Fruit fly (Drosophila melanogaster) whole organism, wandering third instar larva: ENCODE measurements around the gene shd.

Experiments used
- Abd-B ChIP-seq: fragments of >200 bp; optimal IDR thresholded peaks from 2 replicates; lab custom pipeline; 2017; ENCODE audit warnings: missing biosample characterization, missing genetic modification characterization
- CG32264 ChIP-seq: fragments of 200-800 bp; sonication (Bioruptor generic); optimal IDR thresholded peaks from 2 replicates; lab custom pipeline; 2016; ENCODE audit warnings: missing biosample characterization, missing genetic modification characterization
- CG9705 ChIP-seq: fragments of 200-800 bp; sonication (Bioruptor generic); optimal IDR thresholded peaks from 2 replicates; lab custom pipeline; 2018; ENCODE audit warnings: missing biosample characterization, mild to moderate bottlenecking, missing genetic modification characterization
- CrebA ChIP-seq: fragments of 200-800 bp; sonication (Bioruptor generic); optimal IDR thresholded peaks from 2 replicates; lab custom pipeline; 2016; ENCODE audit warnings: missing biosample characterization, mild to moderate bottlenecking, missing genetic modification characterization, borderline replicate concordance
- Dfd ChIP-seq: fragments of >200 bp; optimal IDR thresholded peaks from 2 replicates; lab custom pipeline; 2017; ENCODE audit warnings: missing biosample characterization, missing genetic modification characterization
- Dif ChIP-seq: fragments of 200-275, 200-300 bp; sonication (Bioruptor generic); optimal IDR thresholded peaks from 2 replicates; lab custom pipeline; 2018; ENCODE audit warnings: missing biosample characterization, missing genetic modification characterization; ENCODE audit not compliant: partially characterized antibody
- GATAd ChIP-seq: sonication (Bioruptor generic); optimal IDR thresholded peaks from 2 replicates; lab custom pipeline; 2016; ENCODE audit warnings: missing biosample characterization, missing genetic modification characterization
- HLH106 ChIP-seq: fragments of 200-800 bp; optimal IDR thresholded peaks from 3 replicates; lab custom pipeline; 2019; ENCODE audit warnings: missing biosample characterization, mild to moderate bottlenecking, missing genetic modification characterization, moderate library complexity
- Hnf4 ChIP-seq: fragments of 200-800 bp; sonication (Bioruptor generic); optimal IDR thresholded peaks from 2 replicates; lab custom pipeline; 2016; ENCODE audit warnings: missing biosample characterization, mild to moderate bottlenecking, missing genetic modification characterization
- Hr78 ChIP-seq: fragments of >200 bp; optimal IDR thresholded peaks from 2 replicates; lab custom pipeline; 2017; ENCODE audit warnings: missing biosample characterization, missing genetic modification characterization
- Hr83 ChIP-seq: fragments of 200-300 bp; sonication (Bioruptor generic); optimal IDR thresholded peaks from 2 replicates; lab custom pipeline; 2016; ENCODE audit warnings: missing biosample characterization, mild to moderate bottlenecking, missing genetic modification characterization, moderate library complexity; ENCODE audit not compliant: poor library complexity, severe bottlenecking
- Jra ChIP-seq: sonication (Bioruptor generic); optimal IDR thresholded peaks from 2 replicates; lab custom pipeline; 2016; ENCODE audit warnings: missing biosample characterization, missing genetic modification characterization
- Mio ChIP-seq: sonication (Bioruptor generic); optimal IDR thresholded peaks from 2 replicates; lab custom pipeline; 2016; ENCODE audit warnings: missing biosample characterization, missing genetic modification characterization
- Myc ChIP-seq: fragments of >200 bp; optimal IDR thresholded peaks from 2 replicates; lab custom pipeline; 2017
- N ChIP-seq: fragments of >200 bp; optimal IDR thresholded peaks from 2 replicates; lab custom pipeline; 2018; ENCODE audit warnings: missing biosample characterization, missing external identifiers, missing genetic modification characterization
- OdsH ChIP-seq: fragments of 200-800 bp; sonication (Bioruptor generic); optimal IDR thresholded peaks from 2 replicates; lab custom pipeline; 2016; ENCODE audit warnings: missing biosample characterization, mild to moderate bottlenecking, missing genetic modification characterization
- Rel ChIP-seq, 2 experiments: fragments of 200-800 bp; sonication (Bioruptor generic) in 1 of 2; optimal IDR thresholded peaks; 2 replicates in 1 of 2; 3 replicates in 1 of 2; lab custom pipeline; 2016 to 2019; ENCODE audit warnings: mild to moderate bottlenecking in 2 of 2, missing biosample characterization in 2 of 2, missing genetic modification characterization in 2 of 2, moderate library complexity in 1 of 2
- Sp1 ChIP-seq: fragments of 200-800 bp; sonication (Bioruptor generic); optimal IDR thresholded peaks from 3 replicates; lab custom pipeline; 2019; ENCODE audit warnings: missing biosample characterization, mild to moderate bottlenecking, missing genetic modification characterization, moderate library complexity
- Vsx2 ChIP-seq: fragments of 200-300, 225-300 bp; sonication (Bioruptor generic); optimal IDR thresholded peaks from 2 replicates; lab custom pipeline; 2018; ENCODE audit warnings: missing biosample characterization, missing genetic modification characterization; ENCODE audit not compliant: partially characterized antibody
- br ChIP-seq: fragments of 200-800 bp; sonication (Bioruptor generic); optimal IDR thresholded peaks from 2 replicates; lab custom pipeline; 2016; ENCODE audit warnings: missing biosample characterization, missing genetic modification characterization
- brk ChIP-seq: fragments of 200-800 bp; sonication (Bioruptor generic); optimal IDR thresholded peaks from 2 replicates; lab custom pipeline; 2016; ENCODE audit warnings: missing biosample characterization, mild to moderate bottlenecking, missing genetic modification characterization
- dl ChIP-seq, 2 experiments: fragments of 175-275, 200-275 bp in 1 of 2; fragments of 200-275 bp in 1 of 2; sonication (Bioruptor generic); optimal IDR thresholded peaks; lab custom pipeline; 2018; ENCODE audit warnings: mild to moderate bottlenecking in 2 of 2, missing biosample characterization in 2 of 2, missing genetic modification characterization in 2 of 2, moderate library complexity in 2 of 2; ENCODE audit not compliant: partially characterized antibody in 2 of 2, insufficient read depth in 1 of 2
- dmrt93B ChIP-seq: fragments of 200-800 bp; sonication (Bioruptor generic); optimal IDR thresholded peaks from 2 replicates; lab custom pipeline; 2018; ENCODE audit warnings: missing biosample characterization, mild to moderate bottlenecking, missing genetic modification characterization
- dsf ChIP-seq: sonication (Bioruptor generic); optimal IDR thresholded peaks from 2 replicates; lab custom pipeline; 2016; ENCODE audit warnings: missing biosample characterization, missing genetic modification characterization, borderline replicate concordance
- ey ChIP-seq: fragments of 200-800 bp; sonication (Bioruptor generic); optimal IDR thresholded peaks from 2 replicates; lab custom pipeline; 2016; ENCODE audit warnings: missing biosample characterization, missing genetic modification characterization
- foxo ChIP-seq, 2 experiments: fragments of 200-800 bp; sonication (Bioruptor generic); optimal IDR thresholded peaks; 2 replicates in 1 of 2; 3 replicates in 1 of 2; lab custom pipeline; 2016 to 2017; ENCODE audit warnings: missing biosample characterization in 2 of 2, missing genetic modification characterization in 2 of 2
- fru ChIP-seq: fragments of 200-800 bp; sonication (Bioruptor generic); optimal IDR thresholded peaks from 3 replicates; lab custom pipeline; 2016; ENCODE audit warnings: missing biosample characterization, mild to moderate bottlenecking, missing genetic modification characterization
- h ChIP-seq: fragments of 200-800 bp; sonication (Bioruptor generic); optimal IDR thresholded peaks from 3 replicates; lab custom pipeline; 2016; ENCODE audit warnings: missing biosample characterization, mild to moderate bottlenecking, missing genetic modification characterization
- jim ChIP-seq: fragments of 175-275, 200-325 bp; sonication (Bioruptor generic); optimal IDR thresholded peaks from 2 replicates; lab custom pipeline; 2016; ENCODE audit warnings: missing biosample characterization, mild to moderate bottlenecking, missing genetic modification characterization
- lola ChIP-seq: fragments of >200 bp; optimal IDR thresholded peaks from 2 replicates; lab custom pipeline; 2017; ENCODE audit warnings: missing biosample characterization, missing genetic modification characterization
- pan ChIP-seq: fragments of >200 bp; optimal IDR thresholded peaks from 2 replicates; lab custom pipeline; 2017
- psq ChIP-seq: fragments of 200-800 bp; sonication (Bioruptor generic); optimal IDR thresholded peaks from 3 replicates; lab custom pipeline; 2017; ENCODE audit warnings: missing biosample characterization, mild to moderate bottlenecking, missing genetic modification characterization, moderate library complexity
- rgr ChIP-seq: fragments of 200-800 bp; sonication (Bioruptor generic); optimal IDR thresholded peaks from 3 replicates; lab custom pipeline; 2016; ENCODE audit warnings: missing biosample characterization, mild to moderate bottlenecking, missing genetic modification characterization
- sage ChIP-seq: fragments of 200-800 bp; sonication (Bioruptor generic); optimal IDR thresholded peaks from 2 replicates; lab custom pipeline; 2016; ENCODE audit warnings: missing biosample characterization, mild to moderate bottlenecking, missing genetic modification characterization
- sv ChIP-seq: fragments of 200-800 bp; sonication (Bioruptor generic); optimal IDR thresholded peaks from 3 replicates; lab custom pipeline; 2016; ENCODE audit warnings: missing biosample characterization, missing genetic modification characterization
- tai ChIP-seq: sonication (Bioruptor generic); optimal IDR thresholded peaks from 2 replicates; lab custom pipeline; 2016; ENCODE audit warnings: missing biosample characterization, missing genetic modification characterization
- usp ChIP-seq: fragments of >200 bp; optimal IDR thresholded peaks from 2 replicates; lab custom pipeline; 2017; ENCODE audit warnings: missing biosample characterization, missing genetic modification characterization
- woc ChIP-seq: sonication (Bioruptor generic); optimal IDR thresholded peaks from 2 replicates; lab custom pipeline; 2016; ENCODE audit warnings: missing biosample characterization, mild to moderate bottlenecking, missing genetic modification characterization

Gene shd

dm6 chr3L:14632908-14633307 lies 18.6 kb downstream of the shd start:
- TF ChIP-seq Dfd (GFP tag; lab: Kevin White, UChicago) (peak; percentile 50), pan (lab: Kevin White, UChicago) (no peak), sage (no peak), GATAd (GFP tag; lab: Kevin White, UChicago) (no peak), Jra (GFP tag; lab: Kevin White, UChicago) (no peak)

- TF ChIP-seq CrebA (GFP tag; lab: Kevin White, UChicago) (no peak), tai (GFP tag; lab: Kevin White, UChicago) (peak; percentile 38), OdsH (GFP tag; lab: Kevin White, UChicago) (peak; percentile 79), Abd-B (GFP tag; lab: Kevin White, UChicago) (no peak), usp (GFP tag; lab: Kevin White, UChicago) (no peak), GATAd (GFP tag; lab: Kevin White, UChicago) (no peak), lola (GFP tag; lab: Kevin White, UChicago) (no peak), Dif (GFP tag; lab: Kevin White, UChicago) (peak; percentile 66), Vsx2 (GFP tag; lab: Kevin White, UChicago) (no peak), Myc (lab: Kevin White, UChicago) (no peak), foxo (GFP tag; optimal IDR thresholded peaks at IDR 0.05; lab: Kevin White, UChicago) (peak in 1 of 2 experiments; percentile 86), Sp1 (GFP tag; lab: Kevin White, UChicago) (peak; percentile 73), pan (lab: Kevin White, UChicago) (no peak), h (GFP tag; lab: Kevin White, UChicago) (peak; percentile 89), CG9705 (GFP tag; lab: Kevin White, UChicago) (peak; percentile 30), Hr83 (GFP tag; lab: Kevin White, UChicago) (no peak), br (peak; percentile 80), CG32264 (GFP tag; lab: Kevin White, UChicago) (peak; percentile 56), N (no peak), woc (GFP tag; lab: Kevin White, UChicago) (peak; percentile 86), psq (GFP tag; lab: Kevin White, UChicago) (no peak), rgr (GFP tag; lab: Kevin White, UChicago) (peak; percentile 78), dmrt93B (GFP tag; lab: Kevin White, UChicago) (peak; percentile 66), ey (peak; percentile 85), Hnf4 (peak; percentile 77), sage (peak; percentile 61), brk (GFP tag; lab: Kevin White, UChicago) (peak; percentile 30), Mio (GFP tag; lab: Kevin White, UChicago) (no peak), sv (GFP tag; lab: Kevin White, UChicago) (no peak), Rel (GFP tag; optimal IDR thresholded peaks at IDR 0.05; lab: Kevin White, UChicago) (no peak), Rel (tag; optimal IDR thresholded peaks at IDR 0.05; lab: Kevin White, UChicago) (peak; percentile 3), Jra (GFP tag; lab: Kevin White, UChicago) (peak; percentile 69), jim (GFP tag; lab: Kevin White, UChicago) (no peak), Hr78 (GFP tag; lab: Kevin White, UChicago) (no peak), dsf (GFP tag; lab: Kevin White, UChicago) (no peak), dl (GFP tag; optimal IDR thresholded peaks at IDR 0.05; lab: Kevin White, UChicago; ENCODE audit: insufficient read depth in 1 of 2, partially characterized antibody in 2 of 2) (peak in 1 of 2 experiments; percentile 52), fru (GFP tag; lab: Kevin White, UChicago) (peak; percentile 90), Dfd (GFP tag; lab: Kevin White, UChicago) (no peak), HLH106 (tag; lab: Kevin White, UChicago) (peak; percentile 79)
Measured at dm6 chr3L:14634019-14634772, 19.9 kb downstream of the shd start.
